Fruit fly (Drosophila melanogaster) whole organism, wandering third instar larva: ENCODE data around the gene CG15170.
A peak's percentile ranks its signal among the peaks of the same experiment; 100 is the strongest.

Source experiments
- Abd-B ChIP-seq: fragments of >200 bp; optimal IDR thresholded peaks from 2 replicates; lab custom pipeline; 2017; ENCODE audit warnings: missing biosample characterization, missing genetic modification characterization
- Dif ChIP-seq: fragments of 200-275, 200-300 bp; sonication (Bioruptor generic); optimal IDR thresholded peaks from 2 replicates; lab custom pipeline; 2018; ENCODE audit warnings: missing biosample characterization, missing genetic modification characterization; ENCODE audit not compliant: partially characterized antibody
- Hnf4 ChIP-seq: fragments of 200-800 bp; sonication (Bioruptor generic); optimal IDR thresholded peaks from 2 replicates; lab custom pipeline; 2016; ENCODE audit warnings: missing biosample characterization, mild to moderate bottlenecking, missing genetic modification characterization
- Jra ChIP-seq: sonication (Bioruptor generic); optimal IDR thresholded peaks from 2 replicates; lab custom pipeline; 2016; ENCODE audit warnings: missing biosample characterization, missing genetic modification characterization
- OdsH ChIP-seq: fragments of 200-800 bp; sonication (Bioruptor generic); optimal IDR thresholded peaks from 2 replicates; lab custom pipeline; 2016; ENCODE audit warnings: missing biosample characterization, mild to moderate bottlenecking, missing genetic modification characterization
- br ChIP-seq: fragments of 200-800 bp; sonication (Bioruptor generic); optimal IDR thresholded peaks from 2 replicates; lab custom pipeline; 2016; ENCODE audit warnings: missing biosample characterization, missing genetic modification characterization
- brk ChIP-seq: fragments of 200-800 bp; sonication (Bioruptor generic); optimal IDR thresholded peaks from 2 replicates; lab custom pipeline; 2016; ENCODE audit warnings: missing biosample characterization, mild to moderate bottlenecking, missing genetic modification characterization
- fru ChIP-seq: fragments of 200-800 bp; sonication (Bioruptor generic); optimal IDR thresholded peaks from 3 replicates; lab custom pipeline; 2016; ENCODE audit warnings: missing biosample characterization, mild to moderate bottlenecking, missing genetic modification characterization
- h ChIP-seq: fragments of 200-800 bp; sonication (Bioruptor generic); optimal IDR thresholded peaks from 3 replicates; lab custom pipeline; 2016; ENCODE audit warnings: missing biosample characterization, mild to moderate bottlenecking, missing genetic modification characterization
- lola ChIP-seq: fragments of >200 bp; optimal IDR thresholded peaks from 2 replicates; lab custom pipeline; 2017; ENCODE audit warnings: missing biosample characterization, missing genetic modification characterization
- psq ChIP-seq: fragments of 200-800 bp; sonication (Bioruptor generic); optimal IDR thresholded peaks from 3 replicates; lab custom pipeline; 2017; ENCODE audit warnings: missing biosample characterization, mild to moderate bottlenecking, missing genetic modification characterization, moderate library complexity
- sage ChIP-seq: fragments of 200-800 bp; sonication (Bioruptor generic); optimal IDR thresholded peaks from 2 replicates; lab custom pipeline; 2016; ENCODE audit warnings: missing biosample characterization, mild to moderate bottlenecking, missing genetic modification characterization
- usp ChIP-seq: fragments of >200 bp; optimal IDR thresholded peaks from 2 replicates; lab custom pipeline; 2017; ENCODE audit warnings: missing biosample characterization, missing genetic modification characterization

- TF ChIP-seq psq = peak; percentile 20
- TF ChIP-seq br (GFP tag; lab: Kevin White, UChicago) = peak; percentile 20
- TF ChIP-seq Abd-B (GFP tag; lab: Kevin White, UChicago) = no peak
- no peak for TF ChIP-seq lola
- TF ChIP-seq OdsH (GFP tag; lab: Kevin White, UChicago) = peak; percentile 38
- peak; percentile 37 for TF ChIP-seq h (GFP tag; lab: Kevin White, UChicago)
- TF ChIP-seq fru = peak; percentile 48
- TF ChIP-seq usp (GFP tag; lab: Kevin White, UChicago) = no peak
- no peak for TF ChIP-seq Hnf4 (GFP tag; lab: Kevin White, UChicago)
- no peak for TF ChIP-seq sage
- TF ChIP-seq Dif = no peak
- TF ChIP-seq brk (GFP tag; lab: Kevin White, UChicago) = no peak
- no peak for TF ChIP-seq Jra (GFP tag; lab: Kevin White, UChicago)
These were observed 36.6 kb upstream of the CG15170 start for dm6 chr2L:19026491-19027197.
